Worm (Caenorhabditis elegans) whole organism, L3 larva: ENCODE results near the gene nhr-17.

Experiments
- elt-1 ChIP-seq: fragments of 150-350 bp; optimal IDR thresholded peaks from 2 replicates; lab custom pipeline; 2014; ENCODE audit warnings: missing biosample characterization, missing genetic modification characterization
- snpc-4 ChIP-seq: fragments of 150-350 bp; optimal IDR thresholded peaks from 2 replicates; lab custom pipeline; 2014; ENCODE audit warnings: missing biosample characterization, missing genetic modification characterization
- unc-62 ChIP-seq: fragments of 150-350 bp; sonication (generic microtip); optimal IDR thresholded peaks from 4 replicates; lab custom pipeline; 2014; ENCODE audit warnings: missing biosample characterization, missing genetic modification reagents, missing genetic modification characterization
- zag-1 ChIP-seq: fragments of 150-350 bp; optimal IDR thresholded peaks from 2 replicates; lab custom pipeline; 2014; ENCODE audit warnings: missing biosample characterization, missing genetic modification characterization

- TF ChIP-seq unc-62 (GFP tag; lab: Kevin White, UChicago) = no peak
- no peak for TF ChIP-seq zag-1 (tag; lab: Kevin White, UChicago)
- TF ChIP-seq elt-1 (tag; lab: Kevin White, UChicago) = no peak
- no peak for TF ChIP-seq snpc-4 (tag; lab: Kevin White, UChicago)
Observed at ce11 chrX:12663114-12663513, 4.5 kb downstream of the nhr-17 start.
